Fruit fly (Drosophila melanogaster): ENCODE results near the gene Nipsnap.

Nipsnap gene

dm6 chrX:16096488-16096887, 23.1 kb upstream of the Nipsnap start (continued):
- TF ChIP-seq ham (GFP tag; IDR thresholded peaks at IDR 0.05) (no peak), H2.0 (GFP tag; IDR thresholded peaks at IDR 0.05) (no peak), CG10462 (GFP tag; optimal IDR thresholded peaks at IDR 0.05) (no peak), Ets97D (GFP tag; optimal IDR thresholded peaks at IDR 0.05) (peak; percentile 73), vnd (GFP tag; IDR thresholded peaks at IDR 0.05; ENCODE audit: partially characterized antibody) (peak; percentile 51; the same call in 2 of the 3 replicates), otp (GFP tag; IDR thresholded peaks at IDR 0.05) (no peak), CG1529 (GFP tag; optimal IDR thresholded peaks at IDR 0.05) (no peak), Mrtf (GFP tag; IDR thresholded peaks at IDR 0.05) (no peak), CG17829 (tag; optimal IDR thresholded peaks at IDR 0.05) (peak; percentile 4), Bgb (GFP tag; IDR thresholded peaks at IDR 0.05; ENCODE audit: partially characterized antibody) (peak; percentile 86), CG1832 (GFP tag; optimal IDR thresholded peaks at IDR 0.05) (no peak), CG6791 (GFP tag; IDR thresholded peaks at IDR 0.05; ENCODE audit: partially characterized antibody) (peak; percentile 85), crc (GFP tag; optimal IDR thresholded peaks at IDR 0.05) (no peak), corto (GFP tag; optimal IDR thresholded peaks at IDR 0.05) (no peak), Hmx (GFP tag; optimal IDR thresholded peaks at IDR 0.05) (no peak), CG6654 (GFP tag; optimal IDR thresholded peaks at IDR 0.05) (no peak), sd (tag; optimal IDR thresholded peaks at IDR 0.05) (peak; percentile 79), cad (GFP tag; optimal IDR thresholded peaks at IDR 0.05) (no peak), Hand (GFP tag; optimal IDR thresholded peaks at IDR 0.05) (no peak), C15 (GFP tag; IDR thresholded peaks at IDR 0.05) (no peak), CG12659 (GFP tag; optimal IDR thresholded peaks at IDR 0.05) (peak; percentile 79), knrl (GFP tag; IDR thresholded peaks at IDR 0.05; ENCODE audit: partially characterized antibody) (peak; percentile 75), CG9609 (GFP tag; optimal IDR thresholded peaks at IDR 0.05) (peak; percentile 7), HLH4C (GFP tag; IDR thresholded peaks at IDR 0.05; ENCODE audit: partially characterized antibody) (peak; percentile 57; the same call in 1 of the 3 replicates), zfh1 (GFP tag; IDR thresholded peaks at IDR 0.05) (no peak), MESR4 (GFP tag; optimal IDR thresholded peaks at IDR 0.05) (peak; percentile 9), hkb (optimal IDR thresholded peaks at IDR 0.05) (no peak), hkb (GFP tag; IDR thresholded peaks at IDR 0.05) (no peak), vfl (GFP tag; optimal IDR thresholded peaks at IDR 0.05) (no peak), CG12219 (GFP tag; optimal IDR thresholded peaks at IDR 0.05) (no peak), Max (GFP tag; optimal IDR thresholded peaks at IDR 0.05) (peak; percentile 20), Meics (GFP tag; optimal IDR thresholded peaks at IDR 0.05) (no peak)

dm6 chrX:16092614-16093280, 19.4 kb upstream of the Nipsnap start:
- no peak for TF ChIP-seq Sry-β (GFP tag; optimal IDR thresholded peaks at IDR 0.05)
- peak; percentile 3 for TF ChIP-seq trem (tag; optimal IDR thresholded peaks at IDR 0.05)
- TF ChIP-seq ewg (GFP tag; optimal IDR thresholded peaks at IDR 0.05), result peak; percentile 77
- TF ChIP-seq bsh (GFP tag; optimal IDR thresholded peaks at IDR 0.05), result peak; percentile 13 to 14
- no peak for TF ChIP-seq CG15601 (tag; optimal IDR thresholded peaks at IDR 0.05)
- TF ChIP-seq gcm (GFP tag; optimal IDR thresholded peaks at IDR 0.05), result no peak
- peak; percentile 90 for TF ChIP-seq crol (GFP tag; IDR thresholded peaks at IDR 0.05)
- TF ChIP-seq Hr51 (GFP tag; optimal IDR thresholded peaks at IDR 0.05), result peak in 1 of 2 experiments; percentile 24
- TF ChIP-seq Blimp-1 (GFP tag; optimal IDR thresholded peaks at IDR 0.05), result peak; percentile 84
- TF ChIP-seq row (GFP tag; IDR thresholded peaks at IDR 0.05), result peak; percentile 35; the same call in 1 of the 3 replicates
- TF ChIP-seq dmrt99B (tag; optimal IDR thresholded peaks at IDR 0.05), result peak; percentile 2
- 0 out of 4 replicates have a peak, but pooled peaks have one; percentile 59 for TF ChIP-seq chinmo (GFP tag; IDR thresholded peaks at IDR 0.05; ENCODE audit: partially characterized antibody)
- peak; percentile 63 for TF ChIP-seq kni (GFP tag; optimal IDR thresholded peaks at IDR 0.05)
- peak; percentile 0 for TF ChIP-seq sqz (GFP tag; optimal IDR thresholded peaks at IDR 0.05)
- TF ChIP-seq insv (GFP tag; optimal IDR thresholded peaks at IDR 0.05), result no peak
- TF ChIP-seq CG18599 (GFP tag; optimal IDR thresholded peaks at IDR 0.05), result peak; percentile 38
- peak; percentile 8 for TF ChIP-seq gem (tag; optimal IDR thresholded peaks at IDR 0.05)
- no peak for TF ChIP-seq lbe (GFP tag; optimal IDR thresholded peaks at IDR 0.05)

Data from whole organism, embryonic.